Fruit fly (Drosophila melanogaster) whole organism, adult: ENCODE measurements around the gene LManI.

Source experiments
- CG11617 ChIP-seq: fragments of 200-800 bp; sonication (Bioruptor generic); optimal IDR thresholded peaks from 2 replicates; lab custom pipeline; 2017; ENCODE audit warnings: mild to moderate bottlenecking, missing biosample characterization, missing genetic modification reagents, missing genetic modification characterization
- CG12768 ChIP-seq: fragments of 200-800 bp; sonication (Bioruptor generic); optimal IDR thresholded peaks from 2 replicates; lab custom pipeline; 2017; ENCODE audit warnings: missing biosample characterization, missing genetic modification characterization, mild to moderate bottlenecking, moderate library complexity, missing genetic modification reagents
- CG14711 ChIP-seq: fragments of 200-800 bp; sonication (Bioruptor generic); optimal IDR thresholded peaks from 2 replicates; lab custom pipeline; 2018; ENCODE audit warnings: missing biosample characterization, mild to moderate bottlenecking, missing genetic modification characterization, moderate library complexity
- CG1620 ChIP-seq: fragments of 200-800 bp; sonication (Bioruptor generic); optimal IDR thresholded peaks from 2 replicates; lab custom pipeline; 2016; ENCODE audit warnings: missing biosample characterization, missing genetic modification characterization
- CG33017 ChIP-seq: fragments of 200-800 bp; sonication (Bioruptor generic); optimal IDR thresholded peaks from 2 replicates; lab custom pipeline; 2018; ENCODE audit warnings: missing biosample characterization, mild to moderate bottlenecking, missing genetic modification characterization, moderate library complexity
- CG5204 ChIP-seq: fragments of 200-800 bp; sonication (Bioruptor generic); optimal IDR thresholded peaks from 2 replicates; lab custom pipeline; 2016; ENCODE audit warnings: missing biosample characterization, missing genetic modification characterization
- CG7045 ChIP-seq: fragments of 200-800 bp; sonication (Bioruptor generic); optimal IDR thresholded peaks from 2 replicates; lab custom pipeline; 2017; ENCODE audit warnings: missing biosample characterization, mild to moderate bottlenecking, missing genetic modification characterization
- CG7101 ChIP-seq: fragments of 200-800 bp; sonication (Bioruptor generic); optimal IDR thresholded peaks from 2 replicates; lab custom pipeline; 2018; ENCODE audit warnings: missing biosample characterization, mild to moderate bottlenecking, missing genetic modification characterization, moderate library complexity
- Clk ChIP-seq: fragments of 200-800 bp; sonication (Bioruptor generic); optimal IDR thresholded peaks from 2 replicates; lab custom pipeline; 2017; ENCODE audit warnings: missing biosample characterization, missing genetic modification characterization
- Crg-1 ChIP-seq: fragments of 200-800 bp; sonication (Bioruptor generic); optimal IDR thresholded peaks from 2 replicates; lab custom pipeline; 2016; ENCODE audit warnings: missing biosample characterization, missing genetic modification characterization
- Hr96 ChIP-seq: fragments of 200-800 bp; sonication (Bioruptor generic); optimal IDR thresholded peaks from 2 replicates; lab custom pipeline; 2016; ENCODE audit warnings: missing biosample characterization, missing genetic modification characterization
- Mnt ChIP-seq: fragments of 200-800 bp; sonication (Bioruptor generic); optimal IDR thresholded peaks from 2 replicates; lab custom pipeline; 2016; ENCODE audit warnings: missing biosample characterization, mild to moderate bottlenecking, missing genetic modification characterization
- bab1 ChIP-seq: fragments of 200-800 bp; sonication (Bioruptor generic); optimal IDR thresholded peaks from 3 replicates; lab custom pipeline; 2019; ENCODE audit warnings: missing biosample characterization, mild to moderate bottlenecking, missing genetic modification characterization, moderate library complexity
- cic ChIP-seq: fragments of 200-800 bp; sonication (Bioruptor generic); optimal IDR thresholded peaks from 2 replicates; lab custom pipeline; 2017; ENCODE audit warnings: missing biosample characterization, mild to moderate bottlenecking, missing genetic modification characterization, moderate library complexity
- cnc ChIP-seq, 2 experiments: fragments of >200 bp; optimal IDR thresholded peaks; 2 replicates each; lab custom pipeline; 2017
- kay ChIP-seq: fragments of 200-800 bp; sonication (Bioruptor generic); peaks from one replicate; lab custom pipeline; 2016; ENCODE audit warnings: missing biosample characterization, missing genetic modification characterization, borderline replicate concordance
- ovo ChIP-seq: fragments of 200-800 bp; sonication (Bioruptor generic); optimal IDR thresholded peaks from 2 replicates; lab custom pipeline; 2016; ENCODE audit warnings: missing biosample characterization, missing genetic modification characterization
- pad ChIP-seq: fragments of 200-800 bp; sonication (Bioruptor generic); optimal IDR thresholded peaks from 3 replicates; lab custom pipeline; 2017; ENCODE audit warnings: missing biosample characterization, missing genetic modification characterization, mild to moderate bottlenecking, moderate library complexity, missing genetic modification reagents
- tj ChIP-seq: fragments of 200-800 bp; sonication (Bioruptor generic); optimal IDR thresholded peaks from 3 replicates; lab custom pipeline; 2017; ENCODE audit warnings: missing biosample characterization, mild to moderate bottlenecking, missing genetic modification characterization, moderate library complexity
- toe ChIP-seq: fragments of 200-800 bp; sonication (Bioruptor generic); optimal IDR thresholded peaks from 2 replicates; lab custom pipeline; 2016; ENCODE audit warnings: missing biosample characterization, missing genetic modification characterization

LManI gene

dm6 chr2L:10491354-10491753, 34.3 kb upstream of the LManI start, which contains the start of gene CG13144:
Gene CG13144, minus strand, starts transcription at chr2L:10491454.
- TF ChIP-seq Crg-1: no peak
- no peak for TF ChIP-seq CG1620 (GFP tag; lab: Kevin White, UChicago)
- TF ChIP-seq cic (GFP tag; lab: Kevin White, UChicago): no peak
- TF ChIP-seq Clk (GFP tag; lab: Kevin White, UChicago): no peak
- no peak for TF ChIP-seq CG7101 (tag; lab: Kevin White, UChicago)
- no peak for TF ChIP-seq toe (GFP tag; lab: Kevin White, UChicago)
- no peak for TF ChIP-seq cnc (optimal IDR thresholded peaks at IDR 0.05; lab: Kevin White, UChicago)
- no peak for TF ChIP-seq bab1
- no peak for TF ChIP-seq CG7045 (GFP tag; lab: Kevin White, UChicago)
- TF ChIP-seq pad (GFP tag; lab: Kevin White, UChicago): no peak
- no peak for TF ChIP-seq Hr96
- TF ChIP-seq CG14711 (tag; lab: Kevin White, UChicago): no peak
- no peak for TF ChIP-seq CG12768
- no peak for TF ChIP-seq tj (GFP tag; lab: Kevin White, UChicago)
- no peak for TF ChIP-seq Mnt (GFP tag; lab: Kevin White, UChicago)
- no peak for TF ChIP-seq CG5204
- no peak for TF ChIP-seq kay (GFP tag; lab: Kevin White, UChicago)

dm6 chr2L:10488484-10489223, 31.6 kb upstream of the LManI start, which contains the start of the genes Cog4 and CG6144:
Gene Cog4, minus strand, starts transcription at chr2L:10488622.
Gene CG6144, plus strand, starts transcription at chr2L:10488694.
- TF ChIP-seq kay (GFP tag; lab: Kevin White, UChicago) (no peak), tj (GFP tag; lab: Kevin White, UChicago) (peak; percentile 34), cnc (optimal IDR thresholded peaks at IDR 0.05; lab: Kevin White, UChicago) (no peak), CG14711 (tag; lab: Kevin White, UChicago) (peak; percentile 32), CG7101 (tag; lab: Kevin White, UChicago) (peak; percentile 6), CG11617 (GFP tag; lab: Kevin White, UChicago) (peak; percentile 37), toe (GFP tag; lab: Kevin White, UChicago) (no peak), Mnt (GFP tag; lab: Kevin White, UChicago) (peak; percentile 36), CG7045 (GFP tag; lab: Kevin White, UChicago) (no peak), CG5204 (no peak), bab1 (peak; percentile 74)

- TF ChIP-seq cnc (optimal IDR thresholded peaks at IDR 0.05; lab: Kevin White, UChicago): no peak
- TF ChIP-seq kay (GFP tag; lab: Kevin White, UChicago): no peak
- no peak for TF ChIP-seq CG12768
Measured at dm6 chr2L:10483073-10483472, 26.0 kb upstream of the LManI start, which contains the start of gene Grip75. Gene Grip75, plus strand, starts transcription at chr2L:10483295.

- TF ChIP-seq Hr96 (no peak), Mnt (GFP tag; lab: Kevin White, UChicago) (peak; percentile 42), ovo (no peak), CG7101 (tag; lab: Kevin White, UChicago) (no peak), pad (GFP tag; lab: Kevin White, UChicago) (no peak), CG14711 (tag; lab: Kevin White, UChicago) (no peak), Crg-1 (no peak), CG5204 (no peak)
Measured at dm6 chr2L:10479859-10480258, 22.8 kb upstream of the LManI start.

- TF ChIP-seq CG1620 (GFP tag; lab: Kevin White, UChicago) (no peak), Mnt (GFP tag; lab: Kevin White, UChicago) (no peak), Hr96 (no peak), CG7101 (tag; lab: Kevin White, UChicago) (no peak), pad (GFP tag; lab: Kevin White, UChicago) (no peak), Clk (GFP tag; lab: Kevin White, UChicago) (no peak), CG14711 (tag; lab: Kevin White, UChicago) (no peak), Crg-1 (no peak), toe (GFP tag; lab: Kevin White, UChicago) (no peak)
Measured at dm6 chr2L:10476879-10477278, 19.8 kb upstream of the LManI start, which contains the start of gene RluA-2. Gene RluA-2, plus strand, starts transcription at chr2L:10477073.

dm6 chr2L:10474815-10475214, 17.8 kb upstream of the LManI start:
- TF ChIP-seq CG1620 (GFP tag; lab: Kevin White, UChicago): no peak
- TF ChIP-seq toe (GFP tag; lab: Kevin White, UChicago): no peak
- TF ChIP-seq Mnt (GFP tag; lab: Kevin White, UChicago): no peak
- TF ChIP-seq kay (GFP tag; lab: Kevin White, UChicago): no peak
- TF ChIP-seq bab1: no peak
- TF ChIP-seq pad (GFP tag; lab: Kevin White, UChicago): no peak
- TF ChIP-seq CG33017: no peak
- TF ChIP-seq Hr96: no peak
- TF ChIP-seq CG14711 (tag; lab: Kevin White, UChicago): no peak
- no peak for TF ChIP-seq CG7101 (tag; lab: Kevin White, UChicago)
- no peak for TF ChIP-seq CG12768
- no peak for TF ChIP-seq Crg-1
- no peak for TF ChIP-seq tj (GFP tag; lab: Kevin White, UChicago)
- TF ChIP-seq CG11617 (GFP tag; lab: Kevin White, UChicago): no peak
- no peak for TF ChIP-seq CG5204
- TF ChIP-seq cnc (optimal IDR thresholded peaks at IDR 0.05; lab: Kevin White, UChicago): no peak
- no peak for TF ChIP-seq ovo
- no peak for TF ChIP-seq Clk (GFP tag; lab: Kevin White, UChicago)
